Fruit fly (Drosophila melanogaster) whole organism, wandering third instar larva: ENCODE measurements around the gene Lcp65Ag2.

Experiments used
- Hr78 ChIP-seq: fragments of >200 bp; optimal IDR thresholded peaks from 2 replicates; lab custom pipeline; 2017; ENCODE audit warnings: missing biosample characterization, missing genetic modification characterization
- Hr83 ChIP-seq: fragments of 200-300 bp; sonication (Bioruptor generic); optimal IDR thresholded peaks from 2 replicates; lab custom pipeline; 2016; ENCODE audit warnings: missing biosample characterization, mild to moderate bottlenecking, missing genetic modification characterization, moderate library complexity; ENCODE audit not compliant: poor library complexity, severe bottlenecking
- lola ChIP-seq: fragments of >200 bp; optimal IDR thresholded peaks from 2 replicates; lab custom pipeline; 2017; ENCODE audit warnings: missing biosample characterization, missing genetic modification characterization
- sage ChIP-seq: fragments of 200-800 bp; sonication (Bioruptor generic); optimal IDR thresholded peaks from 2 replicates; lab custom pipeline; 2016; ENCODE audit warnings: missing biosample characterization, mild to moderate bottlenecking, missing genetic modification characterization
- tai ChIP-seq: sonication (Bioruptor generic); optimal IDR thresholded peaks from 2 replicates; lab custom pipeline; 2016; ENCODE audit warnings: missing biosample characterization, missing genetic modification characterization

- no peak for TF ChIP-seq sage (GFP tag; lab: Kevin White, UChicago)
- TF ChIP-seq lola, result no peak
- TF ChIP-seq Hr78 (GFP tag; lab: Kevin White, UChicago), result no peak
- TF ChIP-seq tai (GFP tag; lab: Kevin White, UChicago), result no peak
- no peak for TF ChIP-seq Hr83
These were observed 29.2 kb upstream of the Lcp65Ag2 start, which contains the start of gene Prdm13 for dm6 chr3L:6162483-6163128.
